Fruit fly (Drosophila melanogaster) whole organism, adult: Measurements from ENCODE around the gene Gr94a.

ENCODE experiments used
- CG11617 ChIP-seq: fragments of 200-800 bp; sonication (Bioruptor generic); optimal IDR thresholded peaks from 2 replicates; lab custom pipeline; 2017; ENCODE audit warnings: mild to moderate bottlenecking, missing biosample characterization, missing genetic modification reagents, missing genetic modification characterization
- CG12768 ChIP-seq: fragments of 200-800 bp; sonication (Bioruptor generic); optimal IDR thresholded peaks from 2 replicates; lab custom pipeline; 2017; ENCODE audit warnings: missing biosample characterization, missing genetic modification characterization, mild to moderate bottlenecking, moderate library complexity, missing genetic modification reagents
- CG14711 ChIP-seq: fragments of 200-800 bp; sonication (Bioruptor generic); optimal IDR thresholded peaks from 2 replicates; lab custom pipeline; 2018; ENCODE audit warnings: missing biosample characterization, mild to moderate bottlenecking, missing genetic modification characterization, moderate library complexity
- CG1620 ChIP-seq: fragments of 200-800 bp; sonication (Bioruptor generic); optimal IDR thresholded peaks from 2 replicates; lab custom pipeline; 2016; ENCODE audit warnings: missing biosample characterization, missing genetic modification characterization
- CG5204 ChIP-seq: fragments of 200-800 bp; sonication (Bioruptor generic); optimal IDR thresholded peaks from 2 replicates; lab custom pipeline; 2016; ENCODE audit warnings: missing biosample characterization, missing genetic modification characterization
- CG7101 ChIP-seq: fragments of 200-800 bp; sonication (Bioruptor generic); optimal IDR thresholded peaks from 2 replicates; lab custom pipeline; 2018; ENCODE audit warnings: missing biosample characterization, mild to moderate bottlenecking, missing genetic modification characterization, moderate library complexity
- Clk ChIP-seq: fragments of 200-800 bp; sonication (Bioruptor generic); optimal IDR thresholded peaks from 2 replicates; lab custom pipeline; 2017; ENCODE audit warnings: missing biosample characterization, missing genetic modification characterization
- Hr96 ChIP-seq: fragments of 200-800 bp; sonication (Bioruptor generic); optimal IDR thresholded peaks from 2 replicates; lab custom pipeline; 2016; ENCODE audit warnings: missing biosample characterization, missing genetic modification characterization
- cic ChIP-seq: fragments of 200-800 bp; sonication (Bioruptor generic); optimal IDR thresholded peaks from 2 replicates; lab custom pipeline; 2017; ENCODE audit warnings: missing biosample characterization, mild to moderate bottlenecking, missing genetic modification characterization, moderate library complexity
- cnc ChIP-seq, 2 experiments: fragments of >200 bp; optimal IDR thresholded peaks; 2 replicates each; lab custom pipeline; 2017
- ovo ChIP-seq: fragments of 200-800 bp; sonication (Bioruptor generic); optimal IDR thresholded peaks from 2 replicates; lab custom pipeline; 2016; ENCODE audit warnings: missing biosample characterization, missing genetic modification characterization
- tj ChIP-seq: fragments of 200-800 bp; sonication (Bioruptor generic); optimal IDR thresholded peaks from 3 replicates; lab custom pipeline; 2017; ENCODE audit warnings: missing biosample characterization, mild to moderate bottlenecking, missing genetic modification characterization, moderate library complexity
- toe ChIP-seq: fragments of 200-800 bp; sonication (Bioruptor generic); optimal IDR thresholded peaks from 2 replicates; lab custom pipeline; 2016; ENCODE audit warnings: missing biosample characterization, missing genetic modification characterization

DNA sequence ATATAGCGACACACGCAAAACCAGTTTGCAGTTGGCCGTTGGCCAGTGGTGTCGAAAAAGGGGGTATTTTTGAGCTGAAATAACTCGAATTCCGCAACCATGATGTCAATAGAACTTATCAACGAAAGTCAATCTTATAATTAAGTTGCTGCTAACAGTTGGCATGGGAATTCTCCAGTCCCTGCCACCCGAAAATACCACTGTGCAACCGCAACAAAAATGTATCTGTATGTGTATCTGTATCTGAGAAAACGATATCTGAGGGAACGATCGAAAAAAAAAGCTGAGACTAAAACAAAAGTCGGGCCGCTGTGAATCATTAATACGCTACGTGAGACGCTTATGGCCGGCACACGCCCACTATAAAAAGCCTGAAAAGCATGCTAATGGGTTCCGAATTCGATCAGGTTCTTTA, 5.0 kb upstream of the Gr94a start:
- TF ChIP-seq CG12768 (GFP tag; lab: Kevin White, UChicago) (peak; percentile 24), ovo (no peak), Clk (no peak), cnc (optimal IDR thresholded peaks at IDR 0.05; lab: Kevin White, UChicago) (no peak), CG11617 (no peak), toe (GFP tag; lab: Kevin White, UChicago) (no peak), CG14711 (tag; lab: Kevin White, UChicago) (no peak), cic (GFP tag; lab: Kevin White, UChicago) (no peak), CG7101 (peak; percentile 10), Hr96 (GFP tag; lab: Kevin White, UChicago) (peak; percentile 7), CG5204 (GFP tag; lab: Kevin White, UChicago) (peak; percentile 25), tj (no peak), CG1620 (GFP tag; lab: Kevin White, UChicago) (no peak)
